Fruit fly (Drosophila melanogaster) whole organism, wandering third instar larva: ENCODE data around the gene ATP7.

Experiments used
- Dfd ChIP-seq: fragments of >200 bp; optimal IDR thresholded peaks from 2 replicates; lab custom pipeline; 2017; ENCODE audit warnings: missing biosample characterization, missing genetic modification characterization
- Hnf4 ChIP-seq: fragments of 200-800 bp; sonication (Bioruptor generic); optimal IDR thresholded peaks from 2 replicates; lab custom pipeline; 2016; ENCODE audit warnings: missing biosample characterization, mild to moderate bottlenecking, missing genetic modification characterization
- Hr78 ChIP-seq: fragments of >200 bp; optimal IDR thresholded peaks from 2 replicates; lab custom pipeline; 2017; ENCODE audit warnings: missing biosample characterization, missing genetic modification characterization
- OdsH ChIP-seq: fragments of 200-800 bp; sonication (Bioruptor generic); optimal IDR thresholded peaks from 2 replicates; lab custom pipeline; 2016; ENCODE audit warnings: missing biosample characterization, mild to moderate bottlenecking, missing genetic modification characterization
- Sp1 ChIP-seq: fragments of 200-800 bp; sonication (Bioruptor generic); optimal IDR thresholded peaks from 3 replicates; lab custom pipeline; 2019; ENCODE audit warnings: missing biosample characterization, mild to moderate bottlenecking, missing genetic modification characterization, moderate library complexity
- dmrt93B ChIP-seq: fragments of 200-800 bp; sonication (Bioruptor generic); optimal IDR thresholded peaks from 2 replicates; lab custom pipeline; 2018; ENCODE audit warnings: missing biosample characterization, mild to moderate bottlenecking, missing genetic modification characterization
- ey ChIP-seq: fragments of 200-800 bp; sonication (Bioruptor generic); optimal IDR thresholded peaks from 2 replicates; lab custom pipeline; 2016; ENCODE audit warnings: missing biosample characterization, missing genetic modification characterization
- fru ChIP-seq: fragments of 200-800 bp; sonication (Bioruptor generic); optimal IDR thresholded peaks from 3 replicates; lab custom pipeline; 2016; ENCODE audit warnings: missing biosample characterization, mild to moderate bottlenecking, missing genetic modification characterization
- sage ChIP-seq: fragments of 200-800 bp; sonication (Bioruptor generic); optimal IDR thresholded peaks from 2 replicates; lab custom pipeline; 2016; ENCODE audit warnings: missing biosample characterization, mild to moderate bottlenecking, missing genetic modification characterization
- woc ChIP-seq: sonication (Bioruptor generic); optimal IDR thresholded peaks from 2 replicates; lab custom pipeline; 2016; ENCODE audit warnings: missing biosample characterization, mild to moderate bottlenecking, missing genetic modification characterization

ATP7 gene

dm6 chrX:11905144-11905543 is 50.3 kb downstream of the ATP7 start, which contains the start of gene Upf1:
Gene Upf1, minus strand, starts transcription at chrX:11905371.
- TF ChIP-seq OdsH (GFP tag; lab: Kevin White, UChicago) (no peak), Hnf4 (GFP tag; lab: Kevin White, UChicago) (no peak), fru (GFP tag; lab: Kevin White, UChicago) (peak; percentile 83), ey (peak; percentile 6), dmrt93B (GFP tag; lab: Kevin White, UChicago) (no peak)

- TF ChIP-seq Hr78 (GFP tag; lab: Kevin White, UChicago) (no peak), Dfd (GFP tag; lab: Kevin White, UChicago) (no peak), sage (no peak)
These were observed 52.0 kb downstream of the ATP7 start, which contains the start of gene CG43156 for dm6 chrX:11906818-11907281. Gene CG43156, minus strand, starts transcription at chrX:11906868.

- peak; percentile 21 for TF ChIP-seq woc (GFP tag; lab: Kevin White, UChicago)
- no peak for TF ChIP-seq Sp1
- TF ChIP-seq, all 38 proteins: peak for 1
These were observed 58.8 kb downstream of the ATP7 start for dm6 chrX:11913581-11913980.
